Worm (Caenorhabditis elegans) whole organism, L3 larva: ENCODE data around the gene hmg-1.1.
A peak's percentile ranks its signal among the peaks of the same experiment; 100 is the strongest.

Experiments
- R02D3.7 ChIP-seq: fragments of 150-350 bp; optimal IDR thresholded peaks from 2 replicates; lab custom pipeline; 2014; ENCODE audit warnings: missing biosample characterization, missing genetic modification characterization
- ZK546.5 ChIP-seq: sonication (generic microtip); optimal IDR thresholded peaks from 2 replicates; lab custom pipeline; 2017; ENCODE audit warnings: missing biosample characterization, missing genetic modification characterization
- aly-2 ChIP-seq: fragments of 150-350 bp; optimal IDR thresholded peaks from 2 replicates; lab custom pipeline; 2014; ENCODE audit warnings: missing biosample characterization, missing genetic modification characterization
- ama-1 ChIP-seq: fragments of 150-350 bp; optimal IDR thresholded peaks from 2 replicates; lab custom pipeline; 2018
- ceh-16 ChIP-seq: sonication (generic microtip); optimal IDR thresholded peaks from 2 replicates; lab custom pipeline; 2017; ENCODE audit warnings: missing biosample characterization, missing genetic modification characterization
- ceh-28 ChIP-seq: fragments of 150-350 bp; optimal IDR thresholded peaks from 2 replicates; lab custom pipeline; 2014; ENCODE audit warnings: missing biosample characterization, missing genetic modification reagents, missing genetic modification characterization
- ceh-82 ChIP-seq: fragments of 150-350 bp; optimal IDR thresholded peaks from 2 replicates; lab custom pipeline; 2014; ENCODE audit warnings: missing biosample characterization, missing genetic modification characterization
- ceh-9 ChIP-seq: sonication (generic microtip); optimal IDR thresholded peaks from 2 replicates; lab custom pipeline; 2018; ENCODE audit warnings: missing biosample characterization, missing genetic modification characterization
- daf-12 ChIP-seq: fragments of 150-350 bp; optimal IDR thresholded peaks from 2 replicates; lab custom pipeline; 2014; ENCODE audit warnings: missing biosample characterization, missing genetic modification reagents, missing genetic modification characterization
- egl-27 ChIP-seq: sonication (generic microtip); optimal IDR thresholded peaks from 4 replicates; lab custom pipeline; 2017; ENCODE audit warnings: missing biosample characterization, missing genetic modification reagents, missing genetic modification characterization
- egl-5 ChIP-seq: fragments of 150-350 bp; optimal IDR thresholded peaks from 2 replicates; lab custom pipeline; 2017; ENCODE audit warnings: missing biosample characterization, missing genetic modification reagents, missing genetic modification characterization, inconsistent platforms
- elt-1 ChIP-seq: fragments of 150-350 bp; optimal IDR thresholded peaks from 2 replicates; lab custom pipeline; 2014; ENCODE audit warnings: missing biosample characterization, missing genetic modification characterization
- elt-2 ChIP-seq: sonication (generic microtip); optimal IDR thresholded peaks from 2 replicates; lab custom pipeline; 2016; ENCODE audit warnings: missing genetic modification reagents, mild to moderate bottlenecking, missing genetic modification characterization, missing compliant biosample characterization
- elt-3 ChIP-seq, 3 experiments: fragments of 150-350 bp in 1 of 3; sonication (generic microtip) in 2 of 3; optimal IDR thresholded peaks; 2 replicates in 2 of 3; 4 replicates in 1 of 3; lab custom pipeline; 2014 to 2017; ENCODE audit warnings: missing biosample characterization in 3 of 3, missing genetic modification characterization in 3 of 3
- eor-1 ChIP-seq, 2 experiments: fragments of 150-350 bp; optimal IDR thresholded peaks; 2 replicates each; lab custom pipeline; 2014 to 2018; ENCODE audit warnings: missing biosample characterization in 2 of 2, missing genetic modification characterization in 2 of 2
- fkh-10 ChIP-seq: sonication (generic microtip); optimal IDR thresholded peaks from 2 replicates; lab custom pipeline; 2017; ENCODE audit warnings: missing biosample characterization, missing genetic modification reagents, missing genetic modification characterization
- fkh-2 ChIP-seq: fragments of 150-350 bp; optimal IDR thresholded peaks from 2 replicates; lab custom pipeline; 2014; ENCODE audit warnings: missing biosample characterization, missing genetic modification reagents, missing genetic modification characterization
- fos-1 ChIP-seq: fragments of 150-350 bp; optimal IDR thresholded peaks from 2 replicates; lab custom pipeline; 2014; ENCODE audit warnings: missing biosample characterization, missing genetic modification characterization
- hmg-11 ChIP-seq: sonication (generic microtip); optimal IDR thresholded peaks from 2 replicates; lab custom pipeline; 2016; ENCODE audit warnings: missing genetic modification characterization, missing compliant biosample characterization
- jun-1 ChIP-seq: fragments of 150-350 bp; optimal IDR thresholded peaks from 2 replicates; lab custom pipeline; 2014; ENCODE audit warnings: missing biosample characterization, missing genetic modification reagents, missing genetic modification characterization
- lin-15B ChIP-seq: fragments of 150-350 bp; optimal IDR thresholded peaks from 2 replicates; lab custom pipeline; 2014; ENCODE audit warnings: missing biosample characterization, missing genetic modification characterization
- lin-39 ChIP-seq: fragments of 150-350 bp; optimal IDR thresholded peaks from 2 replicates; lab custom pipeline; 2018; ENCODE audit warnings: missing biosample characterization, missing genetic modification reagents, missing genetic modification characterization
- lsy-12 ChIP-seq: sonication (generic microtip); optimal IDR thresholded peaks from 2 replicates; lab custom pipeline; 2016; ENCODE audit warnings: mild to moderate bottlenecking, missing genetic modification characterization, missing compliant biosample characterization
- mdl-1 ChIP-seq: fragments of 150-350 bp; optimal IDR thresholded peaks from 2 replicates; lab custom pipeline; 2014; ENCODE audit warnings: missing biosample characterization, missing genetic modification characterization
- mml-1 ChIP-seq: fragments of 150-350 bp; sonication (generic microtip); optimal IDR thresholded peaks from 3 replicates; lab custom pipeline; 2014; ENCODE audit warnings: missing biosample characterization, missing genetic modification characterization
- nfya-1 ChIP-seq: sonication (generic microtip); optimal IDR thresholded peaks from 2 replicates; lab custom pipeline; 2017; ENCODE audit warnings: missing genetic modification characterization, mild to moderate bottlenecking, missing compliant biosample characterization, antibody characterized with exemption, moderate library complexity; ENCODE audit not compliant: insufficient read depth
- nhr-11 ChIP-seq: fragments of 150-350 bp; optimal IDR thresholded peaks from 2 replicates; lab custom pipeline; 2014; ENCODE audit warnings: missing biosample characterization, missing genetic modification characterization
- nhr-12 ChIP-seq: fragments of 150-350 bp; optimal IDR thresholded peaks from 2 replicates; lab custom pipeline; 2014; ENCODE audit warnings: missing biosample characterization, missing genetic modification characterization
- nhr-23 ChIP-seq: fragments of 150-350 bp; optimal IDR thresholded peaks from 2 replicates; lab custom pipeline; 2014; ENCODE audit warnings: missing biosample characterization, missing genetic modification reagents, missing genetic modification characterization
- nhr-237 ChIP-seq: fragments of 150-350 bp; optimal IDR thresholded peaks from 2 replicates; lab custom pipeline; 2014; ENCODE audit warnings: missing biosample characterization, missing genetic modification characterization
- nhr-25 ChIP-seq: sonication (generic microtip); optimal IDR thresholded peaks from 2 replicates; lab custom pipeline; 2017; ENCODE audit warnings: missing biosample characterization, missing genetic modification characterization
- nhr-28 ChIP-seq: fragments of 150-350 bp; optimal IDR thresholded peaks from 2 replicates; lab custom pipeline; 2014; ENCODE audit warnings: missing biosample characterization, missing genetic modification characterization
- nhr-43 ChIP-seq: sonication (generic microtip); optimal IDR thresholded peaks from 2 replicates; lab custom pipeline; 2016; ENCODE audit warnings: mild to moderate bottlenecking, missing genetic modification characterization, missing compliant biosample characterization; ENCODE audit not compliant: poor library complexity, severe bottlenecking
- nhr-67 ChIP-seq: fragments of 150-350 bp; optimal IDR thresholded peaks from 2 replicates; lab custom pipeline; 2014; ENCODE audit warnings: missing biosample characterization, missing genetic modification characterization
- nhr-76 ChIP-seq: fragments of 150-350 bp; sonication (generic microtip); optimal IDR thresholded peaks from 5 replicates; lab custom pipeline; 2014; ENCODE audit warnings: missing biosample characterization, missing genetic modification characterization
- nhr-77 ChIP-seq: fragments of 150-350 bp; optimal IDR thresholded peaks from 2 replicates; lab custom pipeline; 2014; ENCODE audit warnings: missing biosample characterization, missing genetic modification characterization
- pha-4 ChIP-seq: fragments of 150-350 bp; optimal IDR thresholded peaks from 2 replicates; lab custom pipeline; 2014; ENCODE audit warnings: missing biosample characterization, missing genetic modification reagents, missing genetic modification characterization
- pqm-1 ChIP-seq: fragments of 150-350 bp; optimal IDR thresholded peaks from 2 replicates; lab custom pipeline; 2017; ENCODE audit warnings: missing biosample characterization, missing genetic modification characterization, inconsistent platforms
- sea-2 ChIP-seq: fragments of 150-350 bp; sonication (generic microtip); optimal IDR thresholded peaks from 4 replicates; lab custom pipeline; 2014; ENCODE audit warnings: missing biosample characterization, missing genetic modification reagents, missing genetic modification characterization
- skn-1 ChIP-seq: fragments of 150-350 bp; optimal IDR thresholded peaks from 2 replicates; lab custom pipeline; 2014; ENCODE audit warnings: missing biosample characterization, missing genetic modification characterization
- snpc-4 ChIP-seq: fragments of 150-350 bp; optimal IDR thresholded peaks from 2 replicates; lab custom pipeline; 2014; ENCODE audit warnings: missing biosample characterization, missing genetic modification characterization
- tbx-2 ChIP-seq: sonication (generic microtip); optimal IDR thresholded peaks from 2 replicates; lab custom pipeline; 2016; ENCODE audit warnings: mild to moderate bottlenecking, missing genetic modification characterization, missing compliant biosample characterization
- unc-39 ChIP-seq: sonication (generic microtip); optimal IDR thresholded peaks from 4 replicates; lab custom pipeline; 2017; ENCODE audit warnings: missing biosample characterization, missing genetic modification characterization
- unc-62 ChIP-seq: fragments of 150-350 bp; sonication (generic microtip); optimal IDR thresholded peaks from 4 replicates; lab custom pipeline; 2014; ENCODE audit warnings: missing biosample characterization, missing genetic modification reagents, missing genetic modification characterization
- zag-1 ChIP-seq: fragments of 150-350 bp; optimal IDR thresholded peaks from 2 replicates; lab custom pipeline; 2014; ENCODE audit warnings: missing biosample characterization, missing genetic modification characterization
- ztf-11 ChIP-seq: fragments of 150-350 bp; optimal IDR thresholded peaks from 2 replicates; lab custom pipeline; 2014; ENCODE audit warnings: missing biosample characterization, missing genetic modification characterization
- ztf-4 ChIP-seq: fragments of 150-350 bp; optimal IDR thresholded peaks from 2 replicates; lab custom pipeline; 2014; ENCODE audit warnings: missing biosample characterization, missing genetic modification characterization

Gene hmg-1.1

ce11 chrII:14251400-14251940 lies 975 bp downstream of the hmg-1.1 start:
- TF ChIP-seq lin-39 (tag; lab: Kevin White, UChicago) = peak; percentile 92
- no peak for TF ChIP-seq egl-5 (tag; lab: Kevin White, UChicago)
- peak; percentile 78 for TF ChIP-seq jun-1 (tag; lab: Kevin White, UChicago)
- TF ChIP-seq snpc-4 (tag; lab: Kevin White, UChicago) = peak; percentile 43
- TF ChIP-seq pqm-1 = peak; percentile 66
- TF ChIP-seq mdl-1 = peak; percentile 79
- TF ChIP-seq fkh-10 (GFP tag; lab: Kevin White, UChicago) = peak; percentile 51
- peak; percentile 85 for TF ChIP-seq nhr-23 (tag; lab: Kevin White, UChicago)
- TF ChIP-seq nhr-237 (tag; lab: Kevin White, UChicago) = no peak
- TF ChIP-seq elt-2 = peak; percentile 81
- TF ChIP-seq zag-1 (tag; lab: Kevin White, UChicago) = peak; percentile 30
- no peak for TF ChIP-seq egl-27
- peak; percentile 88 for TF ChIP-seq tbx-2
- peak; percentile 89 for TF ChIP-seq hmg-11 (tag; lab: Kevin White, UChicago)
- TF ChIP-seq nhr-25 (tag; lab: Kevin White, UChicago) = peak; percentile 96
- peak in 1 of 2 experiments; percentile 51 for TF ChIP-seq eor-1 (tag; optimal IDR thresholded peaks at IDR 0.05; lab: Kevin White, UChicago)
- TF ChIP-seq unc-62 (GFP tag; lab: Kevin White, UChicago) = peak; percentile 39
- TF ChIP-seq ceh-16 (tag; lab: Kevin White, UChicago) = no peak
- peak; percentile 30 for TF ChIP-seq sea-2 (GFP tag; lab: Kevin White, UChicago)
- peak in 1 of 3 experiments; percentile 58 for TF ChIP-seq elt-3 (tag; optimal IDR thresholded peaks at IDR 0.05; lab: Kevin White, UChicago)
- TF ChIP-seq ceh-28 (tag; lab: Kevin White, UChicago) = peak; percentile 66
- TF ChIP-seq lin-15B (tag; lab: Kevin White, UChicago) = peak; percentile 66
- peak; percentile 66 for TF ChIP-seq pha-4 (tag; lab: Kevin White, UChicago)
- TF ChIP-seq ceh-9 (tag; lab: Kevin White, UChicago) = no peak
- TF ChIP-seq nhr-43 (tag; lab: Kevin White, UChicago) = peak; percentile 89
- peak; percentile 43 for TF ChIP-seq nhr-11 (tag; lab: Kevin White, UChicago)
- TF ChIP-seq nhr-12 (tag; lab: Kevin White, UChicago) = no peak
- peak; percentile 5 for TF ChIP-seq fkh-2 (tag; lab: Kevin White, UChicago)
- no peak for TF ChIP-seq nhr-67 (tag; lab: Kevin White, UChicago)
- TF ChIP-seq nfya-1 (tag; lab: Kevin White, UChicago) = peak; percentile 91
- no peak for TF ChIP-seq aly-2 (tag; lab: Kevin White, UChicago)
- TF ChIP-seq nhr-28 = no peak
- TF ChIP-seq ZK546.5 (tag; lab: Kevin White, UChicago) = no peak
- TF ChIP-seq ztf-11 (tag; lab: Kevin White, UChicago) = no peak
- TF ChIP-seq fos-1 = no peak
- TF ChIP-seq lsy-12 (tag; lab: Kevin White, UChicago) = peak; percentile 91
- peak; percentile 68 for TF ChIP-seq skn-1
- TF ChIP-seq mml-1 (tag; lab: Kevin White, UChicago) = no peak
- peak; percentile 42 for TF ChIP-seq ceh-82 (tag; lab: Kevin White, UChicago)
- no peak for TF ChIP-seq ztf-4 (tag; lab: Kevin White, UChicago)
- peak; percentile 72 for TF ChIP-seq R02D3.7 (tag; lab: Kevin White, UChicago)
- peak; percentile 84 for TF ChIP-seq nhr-77
- TF ChIP-seq ama-1 (lab: Kevin White, UChicago) = peak; percentile 87
- TF ChIP-seq daf-12 = no peak
- TF ChIP-seq elt-1 (tag; lab: Kevin White, UChicago) = no peak
- TF ChIP-seq nhr-76 (tag; lab: Kevin White, UChicago) = no peak
- TF ChIP-seq unc-39 (tag; lab: Kevin White, UChicago) = no peak
